Fruit fly (Drosophila melanogaster) whole organism, adult: ENCODE data around the gene CG10958.

Experiments
- CG12768 ChIP-seq: fragments of 200-800 bp; sonication (Bioruptor generic); optimal IDR thresholded peaks from 2 replicates; lab custom pipeline; 2017; ENCODE audit warnings: missing biosample characterization, missing genetic modification characterization, mild to moderate bottlenecking, moderate library complexity, missing genetic modification reagents
- pad ChIP-seq: fragments of 200-800 bp; sonication (Bioruptor generic); optimal IDR thresholded peaks from 3 replicates; lab custom pipeline; 2017; ENCODE audit warnings: missing biosample characterization, missing genetic modification characterization, mild to moderate bottlenecking, moderate library complexity, missing genetic modification reagents

DNA sequence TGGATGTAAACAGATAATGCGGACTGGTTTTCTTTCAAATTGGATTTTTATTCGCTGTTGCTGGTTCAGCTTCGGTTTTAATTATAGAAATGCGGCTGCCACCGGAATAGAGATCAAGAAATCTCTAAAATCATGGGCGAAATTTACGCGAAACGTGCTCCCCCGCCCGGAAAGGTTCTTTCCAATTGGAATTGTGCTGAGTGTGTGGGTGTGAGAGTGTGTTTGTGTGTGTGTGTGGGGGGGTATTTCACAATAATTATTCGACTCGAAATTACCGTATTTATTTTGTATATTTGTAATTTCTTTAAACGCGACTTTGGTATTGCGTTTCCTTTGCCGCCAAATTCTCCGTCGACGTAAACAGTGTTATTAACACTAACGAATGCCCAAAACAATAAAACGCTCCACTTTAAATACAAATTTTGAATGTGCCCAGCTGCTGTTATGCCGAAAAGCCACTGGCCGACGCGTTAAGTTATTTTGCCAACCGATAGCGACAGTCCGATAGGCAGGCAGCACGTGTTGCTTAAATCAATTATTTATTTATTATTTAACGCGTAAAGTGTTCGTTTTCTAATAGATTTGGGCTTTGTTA lies 16.3 kb upstream of the CG10958 start, which contains the start of gene Gclc:
- TF ChIP-seq CG12768 (no peak), pad (no peak)
